Fruit fly (Drosophila melanogaster): ENCODE results near the gene ND-B8.

- TF ChIP-seq CrebA (GFP tag; optimal IDR thresholded peaks at IDR 0.05; ENCODE audit: borderline replicate concordance) (no peak), woc (GFP tag; optimal IDR thresholded peaks at IDR 0.05) (no peak), sv (GFP tag; optimal IDR thresholded peaks at IDR 0.05) (no peak), OdsH (GFP tag; optimal IDR thresholded peaks at IDR 0.05) (no peak), Abd-B (GFP tag; optimal IDR thresholded peaks at IDR 0.05) (no peak), jim (GFP tag; optimal IDR thresholded peaks at IDR 0.05) (no peak), CG32264 (GFP tag; optimal IDR thresholded peaks at IDR 0.05) (no peak)
Observed at dm6 chr2L:4454009-4454689, at the start of gene ND-B8, which contains the start of gene Secp43.

Measured in whole organism, wandering third instar larva.